Worm (Caenorhabditis elegans) whole organism, L4 larva: ENCODE data around the gene slc-25A21.

Source experiments
- F44E2.7 ChIP-seq: fragments of 200-800 bp; sonication (Bioruptor generic); IDR thresholded peaks from 2 replicates; pipeline ENCODE4 v2.1.2; 2022; ENCODE audit warnings: missing genetic modification characterization, missing compliant biosample characterization
- F49E8.2 ChIP-seq: sonication (generic microtip); optimal IDR thresholded peaks from 2 replicates; lab custom pipeline; 2016; ENCODE audit warnings: missing compliant biosample characterization, mild to moderate bottlenecking, missing genetic modification characterization, borderline replicate concordance
- R02D3.7 ChIP-seq: fragments of 150-350 bp; sonication (generic microtip); optimal IDR thresholded peaks from 3 replicates; lab custom pipeline; 2014; ENCODE audit warnings: missing biosample characterization, missing genetic modification characterization
- Y105C5A.15 ChIP-seq: fragments of 200-800 bp; sonication (Bioruptor generic); IDR thresholded peaks from 2 replicates; pipeline ENCODE4 v1.3.6; 2022; ENCODE audit warnings: missing genetic modification characterization, missing compliant biosample characterization
- Y48G9A.11 ChIP-seq: fragments of 200-800 bp; sonication (Bioruptor generic); IDR thresholded peaks from 2 replicates; pipeline ENCODE4 v1.3.6; 2022; ENCODE audit warnings: missing genetic modification reagents, missing genetic modification characterization, missing compliant biosample characterization
- Y5F2A.4 ChIP-seq: fragments of 200-800 bp; sonication (Bioruptor generic); optimal IDR thresholded peaks from 2 replicates; lab custom pipeline; 2018; ENCODE audit warnings: mild to moderate bottlenecking, missing genetic modification characterization, missing compliant biosample characterization
- ZK546.5 ChIP-seq, 2 experiments: sonication (generic microtip); optimal IDR thresholded peaks; 2 replicates each; lab custom pipeline; 2017; ENCODE audit warnings: missing biosample characterization in 2 of 2, missing genetic modification characterization in 2 of 2
- arid-1 ChIP-seq: fragments of 200-800 bp; sonication (Bioruptor generic); conservative IDR thresholded peaks from 2 replicates; pipeline ENCODE4 v1.3.6; 2022; ENCODE audit warnings: missing genetic modification reagents, missing genetic modification characterization, missing compliant biosample characterization
- ceh-20 ChIP-seq: fragments of 200-800 bp; sonication (Bioruptor generic); IDR thresholded peaks from 2 replicates; pipeline ENCODE4 v1.3.6; 2022; ENCODE audit warnings: missing genetic modification reagents, missing genetic modification characterization, missing compliant biosample characterization
- ceh-28 ChIP-seq: fragments of 150-350 bp; optimal IDR thresholded peaks from 2 replicates; lab custom pipeline; 2014; ENCODE audit warnings: missing biosample characterization, missing genetic modification reagents, missing genetic modification characterization
- ceh-32 ChIP-seq: sonication (generic microtip); optimal IDR thresholded peaks from 2 replicates; lab custom pipeline; 2016; ENCODE audit warnings: mild to moderate bottlenecking, missing genetic modification characterization, missing compliant biosample characterization; ENCODE audit not compliant: poor library complexity
- ces-1 ChIP-seq: fragments of 150-350 bp; sonication (generic microtip); optimal IDR thresholded peaks from 4 replicates; lab custom pipeline; 2014; ENCODE audit warnings: missing biosample characterization, missing genetic modification reagents, missing genetic modification characterization
- daf-19 ChIP-seq: fragments of 200-800 bp; sonication (Bioruptor generic); conservative IDR thresholded peaks from 2 replicates; pipeline ENCODE4 v1.3.6; 2022; ENCODE audit warnings: missing genetic modification characterization, missing compliant biosample characterization
- daf-8 ChIP-seq: fragments of 200-800 bp; sonication (Bioruptor generic); IDR thresholded peaks from 2 replicates; pipeline ENCODE4 v1.3.6; 2022; ENCODE audit warnings: missing genetic modification characterization, missing compliant biosample characterization
- dmd-8 ChIP-seq: fragments of 200-800 bp; sonication (Bioruptor generic); IDR thresholded peaks from 2 replicates; pipeline ENCODE4 v1.3.6; 2022; ENCODE audit warnings: missing genetic modification characterization, missing compliant biosample characterization
- dpl-1 ChIP-seq: fragments of 150-350 bp; optimal IDR thresholded peaks from 2 replicates; lab custom pipeline; 2014; ENCODE audit warnings: missing biosample characterization, missing genetic modification reagents, missing genetic modification characterization
- dve-1 ChIP-seq: sonication (generic microtip); optimal IDR thresholded peaks from 2 replicates; lab custom pipeline; 2017; ENCODE audit warnings: antibody characterized with exemption, mild to moderate bottlenecking, missing genetic modification characterization, missing compliant biosample characterization; ENCODE audit not compliant: insufficient read depth
- egl-27 ChIP-seq: sonication (generic microtip); optimal IDR thresholded peaks from 3 replicates; lab custom pipeline; 2017; ENCODE audit warnings: missing biosample characterization, missing genetic modification reagents, missing genetic modification characterization
- egl-43 ChIP-seq: fragments of 200-800 bp; sonication (Bioruptor generic); IDR thresholded peaks from 2 replicates; pipeline ENCODE4 v1.3.6; 2022; ENCODE audit warnings: missing genetic modification reagents, missing genetic modification characterization, missing compliant biosample characterization
- hlh-30 ChIP-seq: sonication (generic microtip); optimal IDR thresholded peaks from 2 replicates; lab custom pipeline; 2017; ENCODE audit warnings: antibody characterized with exemption, mild to moderate bottlenecking, missing genetic modification characterization, missing compliant biosample characterization; ENCODE audit not compliant: insufficient read depth
- hmg-1.1 ChIP-seq: fragments of 200-800 bp; sonication (Bioruptor generic); IDR thresholded peaks from 2 replicates; pipeline ENCODE4 v1.3.6; 2022; ENCODE audit warnings: missing genetic modification reagents, missing genetic modification characterization, missing compliant biosample characterization
- jun-1 ChIP-seq: fragments of 150-350 bp; optimal IDR thresholded peaks from 2 replicates; lab custom pipeline; 2014; ENCODE audit warnings: missing biosample characterization, missing genetic modification reagents, missing genetic modification characterization
- lin-1 ChIP-seq: fragments of 200-800 bp; sonication (Bioruptor generic); IDR thresholded peaks from 2 replicates; pipeline ENCODE4 v1.3.6; 2022; ENCODE audit warnings: missing genetic modification reagents, missing genetic modification characterization, missing compliant biosample characterization
- lin-13 ChIP-seq: fragments of 150-350 bp; optimal IDR thresholded peaks from 2 replicates; lab custom pipeline; 2014; ENCODE audit warnings: missing biosample characterization, missing genetic modification reagents, missing genetic modification characterization
- lin-39 ChIP-seq: fragments of 150-350 bp; optimal IDR thresholded peaks from 2 replicates; lab custom pipeline; 2014; ENCODE audit warnings: missing biosample characterization, missing genetic modification reagents, missing genetic modification characterization
- lsy-2 ChIP-seq, 2 experiments: fragments of 150-350 bp in 1 of 2; sonication (generic microtip) in 1 of 2; optimal IDR thresholded peaks; 2 replicates each; lab custom pipeline; 2014 to 2017; ENCODE audit warnings: missing biosample characterization in 2 of 2, missing genetic modification characterization in 2 of 2
- madf-5 ChIP-seq, 2 experiments: fragments of 200-800 bp; sonication (Bioruptor generic); IDR thresholded peaks; 2 replicates each; pipeline ENCODE4 v1.3.6; 2022; ENCODE audit warnings: missing compliant biosample characterization in 2 of 2, missing genetic modification characterization in 2 of 2
- mdl-1 ChIP-seq, 2 experiments: fragments of 150-350 bp in 1 of 2; sonication (generic microtip) in 1 of 2; optimal IDR thresholded peaks; 2 replicates each; lab custom pipeline; 2014 to 2017; ENCODE audit warnings: missing biosample characterization in 2 of 2, missing genetic modification characterization in 2 of 2
- mep-1 ChIP-seq: fragments of 150-350 bp; sonication (generic microtip); optimal IDR thresholded peaks from 3 replicates; lab custom pipeline; 2014; ENCODE audit warnings: missing biosample characterization, missing genetic modification characterization
- mxl-2 ChIP-seq: fragments of 200-800 bp; sonication (Bioruptor generic); conservative IDR thresholded peaks from 2 replicates; pipeline ENCODE4 v1.3.6; 2022; ENCODE audit warnings: missing genetic modification reagents, missing genetic modification characterization, missing compliant biosample characterization
- mxl-3 ChIP-seq: fragments of 200-800 bp; sonication (Bioruptor generic); optimal IDR thresholded peaks from 2 replicates; lab custom pipeline; 2018; ENCODE audit warnings: mild to moderate bottlenecking, missing genetic modification characterization, missing compliant biosample characterization
- nhr-102 ChIP-seq: sonication (generic microtip); optimal IDR thresholded peaks from 2 replicates; lab custom pipeline; 2016; ENCODE audit warnings: mild to moderate bottlenecking, missing genetic modification characterization, moderate library complexity, missing compliant biosample characterization
- nhr-111 ChIP-seq: fragments of 200-800 bp; sonication (Bioruptor generic); optimal IDR thresholded peaks from 2 replicates; lab custom pipeline; 2018; ENCODE audit warnings: mild to moderate bottlenecking, missing genetic modification characterization, missing compliant biosample characterization
- nhr-237 ChIP-seq: sonication (generic microtip); optimal IDR thresholded peaks from 2 replicates; lab custom pipeline; 2017; ENCODE audit warnings: missing biosample characterization, missing genetic modification characterization
- nhr-25 ChIP-seq: sonication (generic microtip); optimal IDR thresholded peaks from 2 replicates; lab custom pipeline; 2017; ENCODE audit warnings: missing genetic modification characterization, mild to moderate bottlenecking, missing compliant biosample characterization, antibody characterized with exemption, moderate library complexity, borderline replicate concordance; ENCODE audit not compliant: insufficient read depth
- nhr-48 ChIP-seq: sonication (generic microtip); optimal IDR thresholded peaks from 2 replicates; lab custom pipeline; 2016; ENCODE audit warnings: mild to moderate bottlenecking, missing genetic modification characterization, missing compliant biosample characterization
- nhr-76 ChIP-seq: fragments of 150-350 bp; optimal IDR thresholded peaks from 2 replicates; lab custom pipeline; 2014; ENCODE audit warnings: missing biosample characterization, missing genetic modification characterization
- nhr-77 ChIP-seq: fragments of 150-350 bp; optimal IDR thresholded peaks from 2 replicates; lab custom pipeline; 2014; ENCODE audit warnings: missing biosample characterization, missing genetic modification characterization
- rbr-2 ChIP-seq: sonication (generic microtip); optimal IDR thresholded peaks from 2 replicates; lab custom pipeline; 2016; ENCODE audit warnings: missing genotype, missing genetic modification characterization, missing compliant biosample characterization
- set-16 ChIP-seq: fragments of 200-800 bp; sonication (Bioruptor generic); IDR thresholded peaks from 2 replicates; pipeline ENCODE4 v1.3.6; 2022; ENCODE audit warnings: missing genetic modification reagents, missing genetic modification characterization, missing compliant biosample characterization
- snpc-1.2 ChIP-seq: fragments of 200-800 bp; sonication (Bioruptor generic); IDR thresholded peaks from 2 replicates; pipeline ENCODE4 v1.3.6; 2022; ENCODE audit warnings: missing genetic modification reagents, missing genetic modification characterization, missing compliant biosample characterization
- spr-1 ChIP-seq: sonication (generic microtip); optimal IDR thresholded peaks from 2 replicates; lab custom pipeline; 2016; ENCODE audit warnings: mild to moderate bottlenecking, missing genetic modification characterization, missing compliant biosample characterization
- tag-97 ChIP-seq: fragments of 200-800 bp; sonication (Bioruptor generic); IDR thresholded peaks from 2 replicates; pipeline ENCODE4 v1.3.6; 2022; ENCODE audit warnings: missing genetic modification characterization, missing compliant biosample characterization
- tra-1 ChIP-seq: fragments of 200-800 bp; sonication (Bioruptor generic); IDR thresholded peaks from 2 replicates; pipeline ENCODE4 v1.3.6; 2022; ENCODE audit warnings: missing genetic modification reagents, missing genetic modification characterization, missing compliant biosample characterization
- unc-39 ChIP-seq: sonication (generic microtip); optimal IDR thresholded peaks from 2 replicates; lab custom pipeline; 2017; ENCODE audit warnings: missing biosample characterization, missing genetic modification characterization
- unc-62 ChIP-seq, 3 experiments: fragments of 150-350 bp in 1 of 3; sonication (generic microtip); optimal IDR thresholded peaks in 2 of 3; peaks in 1 of 3; 1 replicate in 1 of 3; 2 replicates in 2 of 3; lab custom pipeline; 2014 to 2017; ENCODE audit warnings: missing biosample characterization in 3 of 3, missing genetic modification characterization in 3 of 3, missing genetic modification reagents in 3 of 3, missing genotype in 1 of 3
- zag-1 ChIP-seq: fragments of 150-350 bp; optimal IDR thresholded peaks from 2 replicates; lab custom pipeline; 2014; ENCODE audit warnings: missing biosample characterization, missing genetic modification characterization
- zfp-2 ChIP-seq: sonication (generic microtip); optimal IDR thresholded peaks from 2 replicates; lab custom pipeline; 2016; ENCODE audit warnings: mild to moderate bottlenecking, missing genetic modification characterization, missing compliant biosample characterization
- zfp-3 ChIP-seq: fragments of 200-800 bp; sonication (Bioruptor generic); conservative IDR thresholded peaks from 2 replicates; pipeline ENCODE4 v1.3.6; 2022; ENCODE audit warnings: missing genetic modification reagents, missing genetic modification characterization, missing compliant biosample characterization
- zip-11 ChIP-seq: fragments of 200-800 bp; sonication (Bioruptor generic); IDR thresholded peaks from 2 replicates; pipeline ENCODE4 v1.3.6; 2022; ENCODE audit warnings: missing genetic modification characterization, missing compliant biosample characterization
- ztf-11 ChIP-seq: fragments of 150-350 bp; optimal IDR thresholded peaks from 2 replicates; lab custom pipeline; 2014; ENCODE audit warnings: missing biosample characterization, missing genetic modification characterization

slc-25A21 gene

ce11 chrX:16150153-16150552, 39.5 kb upstream of the slc-25A21 start (continued):
- TF ChIP-seq ceh-20 (GFP tag; lab: Robert Waterston, UW) (no peak), tra-1 (GFP tag; lab: Robert Waterston, UW) (no peak), zfp-3 (GFP tag; lab: Robert Waterston, UW) (no peak), unc-39 (tag; lab: Kevin White, UChicago) (no peak), madf-5 (GFP tag; IDR thresholded peaks at IDR 0.05; lab: Robert Waterston, UW) (no peak), mxl-3 (peak; percentile 75), arid-1 (GFP tag; lab: Robert Waterston, UW) (0 out of 2 replicates have a peak, but pooled peaks have one; percentile 40), nhr-237 (tag; lab: Kevin White, UChicago) (no peak), lin-39 (tag; lab: Kevin White, UChicago) (no peak), egl-43 (GFP tag; lab: Robert Waterston, UW) (no peak), rbr-2 (no peak), Y5F2A.4 (GFP tag; lab: Kevin White, UChicago) (no peak), nhr-102 (tag; lab: Kevin White, UChicago) (no peak), Y105C5A.15 (GFP tag; lab: Robert Waterston, UW) (no peak), ceh-32 (tag; lab: Kevin White, UChicago) (no peak), F49E8.2 (tag; lab: Kevin White, UChicago) (no peak), ces-1 (GFP tag; lab: Kevin White, UChicago) (no peak), F44E2.7 (GFP tag; lab: Robert Waterston, UW) (no peak), ceh-28 (tag; lab: Kevin White, UChicago) (no peak), unc-62 (GFP tag; optimal IDR thresholded peaks at IDR 0.05 in 1 of 2; lab: Kevin White, UChicago) (peak in 1 of 2 experiments; percentile 82), unc-62 (tag; optimal IDR thresholded peaks at IDR 0.05; lab: Kevin White, UChicago) (no peak), lin-1 (no peak), tag-97 (GFP tag; lab: Robert Waterston, UW) (no peak), snpc-1.2 (GFP tag; lab: Robert Waterston, UW) (no peak), dpl-1 (no peak), dmd-8 (no peak), set-16 (GFP tag; lab: Robert Waterston, UW) (peak; percentile 67), R02D3.7 (tag; lab: Kevin White, UChicago) (no peak), egl-27 (tag; lab: Kevin White, UChicago) (no peak), hmg-1.1 (GFP tag; lab: Robert Waterston, UW) (peak; percentile 52; the same call in 1 of the 2 replicates), nhr-77 (tag; lab: Kevin White, UChicago) (no peak), dve-1 (tag; lab: Kevin White, UChicago) (peak; percentile 54), lsy-2 (tag; optimal IDR thresholded peaks at IDR 0.05; lab: Kevin White, UChicago) (peak in 1 of 2 experiments; percentile 34), mxl-2 (GFP tag; lab: Robert Waterston, UW) (no peak), daf-8 (GFP tag; lab: Robert Waterston, UW) (no peak), zip-11 (GFP tag; lab: Robert Waterston, UW) (no peak), ZK546.5 (tag; optimal IDR thresholded peaks at IDR 0.05; lab: Kevin White, UChicago) (no peak), spr-1 (no peak), lin-13 (no peak), nhr-48 (tag; lab: Kevin White, UChicago) (no peak), jun-1 (tag; lab: Kevin White, UChicago) (no peak), zfp-2 (tag; lab: Kevin White, UChicago) (no peak), zag-1 (tag; lab: Kevin White, UChicago) (no peak), mdl-1 (tag; optimal IDR thresholded peaks at IDR 0.05; lab: Kevin White, UChicago) (peak in 1 of 2 experiments; percentile 38), daf-19 (GFP tag; lab: Robert Waterston, UW) (no peak), nhr-111 (GFP tag; lab: Kevin White, UChicago) (no peak), nhr-76 (tag; lab: Kevin White, UChicago) (no peak), nhr-25 (tag; lab: Kevin White, UChicago) (no peak), mep-1 (tag; lab: Kevin White, UChicago) (peak; percentile 51), Y48G9A.11 (GFP tag; lab: Robert Waterston, UW) (no peak), ztf-11 (no peak), hlh-30 (peak; percentile 59)
